Worm (Caenorhabditis elegans) whole organism, L2 larva: ENCODE results near the gene T14G8.4.

Experiments
- C34F6.9 ChIP-seq: fragments of 150-350 bp; optimal IDR thresholded peaks from 2 replicates; lab custom pipeline; 2014; ENCODE audit warnings: missing biosample characterization, missing genetic modification characterization
- F13H6.1 ChIP-seq: sonication (generic microtip); optimal IDR thresholded peaks from 2 replicates; lab custom pipeline; 2016; ENCODE audit warnings: missing genetic modification characterization, missing compliant biosample characterization
- R02D3.7 ChIP-seq: fragments of 150-350 bp; optimal IDR thresholded peaks from 2 replicates; lab custom pipeline; 2014; ENCODE audit warnings: missing biosample characterization, missing genetic modification characterization
- Y55F3AM.14 ChIP-seq: fragments of 200-800 bp; sonication (Bioruptor generic); optimal IDR thresholded peaks from 2 replicates; lab custom pipeline; 2018; ENCODE audit warnings: mild to moderate bottlenecking, missing genetic modification characterization, missing compliant biosample characterization
- alr-1 ChIP-seq: fragments of 150-350 bp; optimal IDR thresholded peaks from 2 replicates; lab custom pipeline; 2014; ENCODE audit warnings: missing biosample characterization, missing genetic modification characterization
- aly-2 ChIP-seq: fragments of 150-350 bp; optimal IDR thresholded peaks from 2 replicates; lab custom pipeline; 2014; ENCODE audit warnings: missing biosample characterization, missing genetic modification characterization
- ama-1 ChIP-seq: fragments of 150-350 bp; optimal IDR thresholded peaks from 2 replicates; lab custom pipeline; 2018; ENCODE audit warnings: inconsistent platforms
- blmp-1 ChIP-seq: sonication (generic microtip); optimal IDR thresholded peaks from 2 replicates; lab custom pipeline; 2017; ENCODE audit warnings: missing genetic modification characterization, mild to moderate bottlenecking, missing compliant biosample characterization, antibody characterized with exemption, moderate library complexity; ENCODE audit not compliant: insufficient read depth
- ceh-82 ChIP-seq: fragments of 150-350 bp; optimal IDR thresholded peaks from 2 replicates; lab custom pipeline; 2014; ENCODE audit warnings: missing biosample characterization, missing genetic modification characterization
- crh-2 ChIP-seq: sonication (generic microtip); optimal IDR thresholded peaks from 2 replicates; lab custom pipeline; 2017; ENCODE audit warnings: missing biosample characterization, missing genetic modification characterization
- egl-27 ChIP-seq: sonication (generic microtip); optimal IDR thresholded peaks from 3 replicates; lab custom pipeline; 2017; ENCODE audit warnings: missing biosample characterization, missing genetic modification reagents, missing genetic modification characterization
- elt-1 ChIP-seq: fragments of 150-350 bp; optimal IDR thresholded peaks from 2 replicates; lab custom pipeline; 2014; ENCODE audit warnings: missing biosample characterization, missing genetic modification characterization
- elt-3 ChIP-seq: sonication (generic microtip); optimal IDR thresholded peaks from 2 replicates; lab custom pipeline; 2017; ENCODE audit warnings: missing biosample characterization, missing genetic modification characterization
- fos-1 ChIP-seq: fragments of 150-350 bp; optimal IDR thresholded peaks from 2 replicates; lab custom pipeline; 2014; ENCODE audit warnings: missing biosample characterization, missing genetic modification characterization
- gmeb-1 ChIP-seq: fragments of 150-350 bp; optimal IDR thresholded peaks from 2 replicates; lab custom pipeline; 2014; ENCODE audit warnings: missing biosample characterization, missing genetic modification characterization
- lin-11 ChIP-seq: fragments of 150-350 bp; sonication (generic microtip); optimal IDR thresholded peaks from 2 replicates; lab custom pipeline; 2014; ENCODE audit warnings: missing biosample characterization, missing genetic modification characterization, inconsistent platforms, mixed read lengths
- lsy-2 ChIP-seq, 2 experiments: fragments of 150-350 bp in 1 of 2; sonication (generic microtip) in 1 of 2; optimal IDR thresholded peaks; 2 replicates each; lab custom pipeline; 2014 to 2017; ENCODE audit warnings: missing biosample characterization in 2 of 2, missing genetic modification characterization in 2 of 2
- mab-5 ChIP-seq: fragments of 150-350 bp; optimal IDR thresholded peaks from 2 replicates; lab custom pipeline; 2014; ENCODE audit warnings: missing biosample characterization, missing genetic modification characterization
- mbf-1 ChIP-seq: sonication (generic microtip); optimal IDR thresholded peaks from 2 replicates; lab custom pipeline; 2017; ENCODE audit warnings: missing biosample characterization, missing genetic modification characterization
- mdl-1 ChIP-seq, 2 experiments: fragments of 150-350 bp in 1 of 2; sonication (generic microtip) in 1 of 2; optimal IDR thresholded peaks; 2 replicates each; lab custom pipeline; 2017; ENCODE audit warnings: missing biosample characterization in 2 of 2, missing genetic modification characterization in 2 of 2
- nhr-12 ChIP-seq: fragments of 150-350 bp; optimal IDR thresholded peaks from 2 replicates; lab custom pipeline; 2014; ENCODE audit warnings: missing biosample characterization, missing genetic modification characterization
- nhr-129 ChIP-seq: fragments of 150-350 bp; optimal IDR thresholded peaks from 2 replicates; lab custom pipeline; 2014; ENCODE audit warnings: missing biosample characterization, missing genetic modification characterization
- nhr-21 ChIP-seq: fragments of 150-350 bp; optimal IDR thresholded peaks from 2 replicates; lab custom pipeline; 2014; ENCODE audit warnings: missing biosample characterization, missing genetic modification characterization
- nhr-237 ChIP-seq: fragments of 150-350 bp; optimal IDR thresholded peaks from 2 replicates; lab custom pipeline; 2014; ENCODE audit warnings: missing biosample characterization, missing genetic modification characterization
- nhr-25 ChIP-seq: fragments of 150-350 bp; sonication (generic microtip); optimal IDR thresholded peaks from 3 replicates; lab custom pipeline; 2014; ENCODE audit warnings: missing biosample characterization, missing genetic modification characterization
- nhr-77 ChIP-seq: fragments of 150-350 bp; optimal IDR thresholded peaks from 2 replicates; lab custom pipeline; 2014; ENCODE audit warnings: missing biosample characterization, missing genetic modification characterization
- sem-4 ChIP-seq: fragments of 150-350 bp; optimal IDR thresholded peaks from 2 replicates; lab custom pipeline; 2014; ENCODE audit warnings: missing biosample characterization, missing genetic modification reagents, missing genetic modification characterization
- skn-1 ChIP-seq: sonication (generic microtip); optimal IDR thresholded peaks from 2 replicates; lab custom pipeline; 2017; ENCODE audit warnings: missing biosample characterization, missing genetic modification characterization
- sma-3 ChIP-seq: sonication (generic microtip); optimal IDR thresholded peaks from 2 replicates; lab custom pipeline; 2016; ENCODE audit warnings: missing genetic modification reagents, missing genetic modification characterization, missing compliant biosample characterization
- sma-9 ChIP-seq, 2 experiments: fragments of 150-350 bp in 1 of 2; sonication (generic microtip) in 1 of 2; optimal IDR thresholded peaks; 2 replicates each; lab custom pipeline; 2014 to 2016; ENCODE audit warnings: missing genetic modification characterization in 2 of 2, mild to moderate bottlenecking in 1 of 2, missing biosample characterization in 1 of 2, missing compliant biosample characterization in 1 of 2, missing genetic modification reagents in 1 of 2, moderate library complexity in 1 of 2
- unc-39 ChIP-seq: fragments of 150-350 bp; optimal IDR thresholded peaks from 2 replicates; lab custom pipeline; 2014; ENCODE audit warnings: missing biosample characterization, missing genetic modification characterization
- unc-55 ChIP-seq: fragments of 150-350 bp; sonication (generic microtip); optimal IDR thresholded peaks from 3 replicates; lab custom pipeline; 2014; ENCODE audit warnings: missing biosample characterization, missing genetic modification reagents, missing genetic modification characterization
- zag-1 ChIP-seq: fragments of 150-350 bp; optimal IDR thresholded peaks from 2 replicates; lab custom pipeline; 2014; ENCODE audit warnings: missing biosample characterization, missing genetic modification characterization
- ztf-1 ChIP-seq: fragments of 200-800 bp; sonication (Bioruptor generic); conservative IDR thresholded peaks from 2 replicates; pipeline ENCODE4 v1.3.6; 2022; ENCODE audit warnings: missing genetic modification characterization, missing compliant biosample characterization
- ztf-4 ChIP-seq: fragments of 150-350 bp; optimal IDR thresholded peaks from 2 replicates; lab custom pipeline; 2014; ENCODE audit warnings: missing biosample characterization, missing genetic modification characterization

The T14G8.4 gene

DNA sequence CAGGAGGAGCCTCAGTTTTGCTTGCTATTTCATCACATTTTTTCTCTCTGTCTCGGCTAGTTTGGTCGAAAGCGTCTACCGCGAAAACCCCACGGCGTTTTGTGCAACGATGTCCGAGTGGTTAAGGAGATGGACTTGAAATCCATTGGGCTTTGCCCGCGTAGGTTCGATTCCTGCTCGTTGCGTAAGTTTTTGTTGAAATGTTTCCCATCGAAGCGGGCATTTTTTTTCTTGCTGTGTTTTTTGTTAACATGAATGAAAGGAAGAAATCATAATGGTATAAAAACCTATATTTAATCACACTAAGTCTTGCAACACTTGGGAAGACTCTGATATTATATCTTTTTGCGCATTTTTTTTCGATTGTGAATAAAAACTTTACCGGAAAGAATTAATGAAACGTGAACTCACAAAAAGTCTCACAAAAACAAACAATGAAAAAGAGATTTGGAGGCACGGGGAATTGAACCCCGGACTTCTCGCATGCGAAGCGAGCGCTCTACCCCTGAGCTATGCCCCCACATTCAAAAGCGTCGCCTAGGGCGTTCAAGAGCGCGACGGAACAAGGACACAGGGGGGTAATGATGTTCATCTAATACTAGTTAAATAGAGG, 26.2 kb upstream of the T14G8.4 start (continued):
- peak in 1 of 2 experiments; percentile 55 for TF ChIP-seq mdl-1 (tag; optimal IDR thresholded peaks at IDR 0.05; lab: Kevin White, UChicago)
- peak; percentile 56 for TF ChIP-seq F13H6.1
- TF ChIP-seq alr-1: no peak
- TF ChIP-seq nhr-12: no peak
- TF ChIP-seq nhr-237: no peak
- no peak for TF ChIP-seq unc-39 (tag; lab: Kevin White, UChicago)

DNA sequence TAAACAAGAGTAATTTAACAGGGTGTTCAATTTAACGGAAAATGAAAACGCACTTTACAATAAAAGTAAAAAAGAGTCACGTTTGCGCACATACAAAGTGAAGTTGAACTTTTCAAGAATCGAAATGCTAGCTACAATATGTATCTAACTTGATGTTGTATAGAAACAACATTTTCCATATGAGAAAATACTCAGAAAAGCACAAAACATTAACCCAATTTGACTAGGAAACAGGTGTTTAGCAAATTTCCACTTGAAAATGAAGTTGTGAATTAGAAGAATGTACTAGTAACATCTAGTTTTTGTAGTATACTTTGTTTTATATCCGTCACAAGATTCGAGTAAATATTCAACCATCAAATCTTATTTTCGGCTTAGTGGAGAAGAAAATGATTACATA, 21.2 kb upstream of the T14G8.4 start, which contains the start of gene gpc-1:
gpc-1 (minus strand) TSS at position 117 of the 400 bp plus-strand sequence.
- TF ChIP-seq skn-1 (tag; lab: Kevin White, UChicago) (no peak), ztf-4 (tag; lab: Kevin White, UChicago) (peak; percentile 6)

DNA sequence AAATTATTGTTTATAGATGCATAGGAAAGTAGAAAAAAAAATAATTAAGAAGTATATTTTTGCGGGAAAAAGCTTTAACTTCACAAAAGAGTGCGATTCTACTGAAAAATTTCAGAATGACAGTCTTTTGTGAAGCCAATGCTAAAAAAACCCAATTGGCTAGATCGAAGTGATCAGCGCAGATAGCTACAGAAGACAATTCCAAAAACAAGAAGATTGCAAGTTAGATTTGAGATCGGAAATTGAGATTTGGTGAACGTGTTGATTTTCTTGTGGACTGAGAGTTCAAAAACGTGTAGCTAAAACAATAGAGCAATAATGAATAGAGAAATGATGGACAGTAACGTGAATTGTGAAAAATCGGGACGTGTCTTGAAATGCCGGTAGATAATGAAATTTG, 17.5 kb upstream of the T14G8.4 start:
- TF ChIP-seq ztf-1 (GFP tag; lab: Robert Waterston, UW): no peak
- TF ChIP-seq elt-1 (tag; lab: Kevin White, UChicago): peak; percentile 34

DNA sequence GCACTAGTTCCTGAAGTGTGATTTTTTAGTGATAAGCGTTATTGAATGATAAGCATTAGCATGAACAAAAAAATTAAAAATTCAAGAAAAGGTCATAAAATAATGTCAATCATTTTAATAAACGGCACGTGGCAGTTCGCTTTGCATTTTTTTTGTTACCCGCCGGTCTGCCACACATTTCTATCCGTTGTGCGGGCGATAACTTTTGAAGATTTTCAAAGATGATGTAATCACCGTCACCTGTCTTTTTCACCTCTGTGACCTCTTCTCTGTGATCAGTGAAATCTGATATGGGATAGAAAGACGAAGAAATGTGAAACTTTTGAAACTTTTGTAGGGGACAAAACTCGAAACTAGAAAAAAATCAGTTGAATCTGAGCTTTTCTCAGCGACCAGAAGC, 14.2 kb upstream of the T14G8.4 start:
- TF ChIP-seq crh-2 (tag; lab: Kevin White, UChicago): peak; percentile 64
- no peak for TF ChIP-seq aly-2 (tag; lab: Kevin White, UChicago)
- no peak for TF ChIP-seq elt-3 (tag; lab: Kevin White, UChicago)
- no peak for TF ChIP-seq zag-1 (tag; lab: Kevin White, UChicago)
- no peak for TF ChIP-seq gmeb-1
- peak in 1 of 2 experiments; percentile 51 for TF ChIP-seq lsy-2 (tag; optimal IDR thresholded peaks at IDR 0.05; lab: Kevin White, UChicago)
- no peak for TF ChIP-seq unc-39 (tag; lab: Kevin White, UChicago)
- peak; percentile 71 for TF ChIP-seq F13H6.1
- TF ChIP-seq sem-4 (tag; lab: Kevin White, UChicago): no peak
- peak; percentile 98 for TF ChIP-seq nhr-129 (tag; lab: Kevin White, UChicago)
- peak; percentile 27 for TF ChIP-seq nhr-25
- no peak for TF ChIP-seq R02D3.7 (tag; lab: Kevin White, UChicago)
- TF ChIP-seq blmp-1 (tag; lab: Kevin White, UChicago): no peak
- peak; percentile 84 for TF ChIP-seq sma-9 (GFP tag; optimal IDR thresholded peaks at IDR 0.05; lab: Kevin White, UChicago)
- TF ChIP-seq sma-9 (tag; optimal IDR thresholded peaks at IDR 0.05; lab: Kevin White, UChicago): no peak
- TF ChIP-seq ztf-4 (tag; lab: Kevin White, UChicago): peak; percentile 39
- TF ChIP-seq ceh-82: no peak
- TF ChIP-seq nhr-77 (tag; lab: Kevin White, UChicago): no peak
- TF ChIP-seq mdl-1 (tag; optimal IDR thresholded peaks at IDR 0.05; lab: Kevin White, UChicago): peak; percentile 30 to 52
- TF ChIP-seq nhr-21 (tag; lab: Kevin White, UChicago): peak; percentile 12
- TF ChIP-seq mbf-1 (tag; lab: Kevin White, UChicago): no peak

DNA sequence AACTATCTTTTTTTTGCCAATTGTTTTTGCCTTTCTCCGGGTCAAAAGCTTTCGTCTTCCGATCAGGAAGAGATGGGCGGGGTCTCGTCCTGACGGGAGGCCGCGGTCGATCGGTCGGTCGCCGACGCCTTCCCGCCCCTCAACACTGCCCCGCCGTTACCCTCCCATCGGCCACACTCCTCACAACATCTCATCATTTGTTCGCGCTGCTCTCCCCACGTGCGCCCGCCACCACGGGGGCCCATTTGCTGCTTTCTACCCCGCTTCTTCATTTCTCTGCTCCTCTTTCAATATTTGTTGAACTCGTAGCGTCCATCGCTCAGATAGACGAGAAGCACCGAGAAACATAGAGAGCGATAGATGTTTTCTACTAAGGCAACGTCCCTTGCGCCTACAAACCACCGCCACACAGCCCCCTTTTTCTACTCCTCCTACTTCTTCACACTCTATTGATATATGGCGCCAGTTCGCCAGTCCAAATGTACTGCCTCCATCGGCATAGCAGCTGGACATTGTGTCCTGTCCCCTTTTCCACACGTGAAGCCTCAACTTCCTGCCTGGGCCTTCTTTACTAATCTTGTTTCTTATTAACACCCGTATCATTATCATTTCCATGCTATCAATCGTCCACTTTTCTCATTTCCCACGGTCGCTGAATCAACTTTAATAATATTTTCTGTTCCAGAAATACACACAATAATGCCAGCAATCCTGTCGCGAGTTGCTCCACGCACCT, 13.3 kb upstream of the T14G8.4 start, which contains the start of gene bcat-1:
bcat-1 (plus strand) TSS at position 686 of the 736 bp plus-strand sequence.
- TF ChIP-seq ztf-1 (GFP tag; lab: Robert Waterston, UW): 0 out of 2 replicates have a peak, but pooled peaks have one; percentile 53
- TF ChIP-seq mdl-1 (tag; optimal IDR thresholded peaks at IDR 0.05; lab: Kevin White, UChicago): peak; percentile 93
- TF ChIP-seq unc-55 (GFP tag; lab: Kevin White, UChicago): peak; percentile 40
- TF ChIP-seq C34F6.9: peak; percentile 45
- TF ChIP-seq fos-1 (tag; lab: Kevin White, UChicago): no peak
- peak; percentile 21 for TF ChIP-seq sma-3 (GFP tag; lab: Kevin White, UChicago)
- TF ChIP-seq sma-9 (GFP tag; optimal IDR thresholded peaks at IDR 0.05; lab: Kevin White, UChicago): peak; percentile 85
- TF ChIP-seq sma-9 (tag; optimal IDR thresholded peaks at IDR 0.05; lab: Kevin White, UChicago): no peak
- no peak for TF ChIP-seq R02D3.7 (tag; lab: Kevin White, UChicago)
- TF ChIP-seq lsy-2 (tag; optimal IDR thresholded peaks at IDR 0.05; lab: Kevin White, UChicago): peak in 1 of 2 experiments; percentile 57
- TF ChIP-seq crh-2 (tag; lab: Kevin White, UChicago): peak; percentile 40
- TF ChIP-seq nhr-129 (tag; lab: Kevin White, UChicago): peak; percentile 76
- TF ChIP-seq F13H6.1: peak; percentile 86
- TF ChIP-seq aly-2 (tag; lab: Kevin White, UChicago): no peak
- no peak for TF ChIP-seq blmp-1 (tag; lab: Kevin White, UChicago)
- TF ChIP-seq Y55F3AM.14 (GFP tag; lab: Kevin White, UChicago): peak; percentile 37
- TF ChIP-seq lin-11 (tag; lab: Kevin White, UChicago): peak; percentile 52
- TF ChIP-seq mab-5: peak; percentile 24
- peak; percentile 30 for TF ChIP-seq ama-1 (lab: Kevin White, UChicago)
- TF ChIP-seq egl-27 (tag; lab: Kevin White, UChicago): peak; percentile 34
